Fruit fly (Drosophila melanogaster): ENCODE results near the gene CG31525.

Gene CG31525

dm6 chr3R:4452345-4453044, 25.7 kb downstream of the CG31525 start:
- TF ChIP-seq CTCF (optimal IDR thresholded peaks at IDR 0.05): no peak
- TF ChIP-seq CG8478 (optimal IDR thresholded peaks at IDR 0.05): no peak

dm6 chr3R:4453213-4453956, 26.6 kb downstream of the CG31525 start:
- TF ChIP-seq CG8478 (optimal IDR thresholded peaks at IDR 0.05) (no peak), CTCF (optimal IDR thresholded peaks at IDR 0.05) (peak in 1 of 2 experiments; percentile 4)

- TF ChIP-seq CG8478 (optimal IDR thresholded peaks at IDR 0.05) (no peak), CTCF (optimal IDR thresholded peaks at IDR 0.05) (no peak)
Measured at dm6 chr3R:4457625-4458024, 30.8 kb downstream of the CG31525 start.

dm6 chr3R:4458272-4458671, 31.4 kb downstream of the CG31525 start:
- no peak for TF ChIP-seq CTCF (optimal IDR thresholded peaks at IDR 0.05)
- TF ChIP-seq CG8478 (optimal IDR thresholded peaks at IDR 0.05): no peak

dm6 chr3R:4462783-4463182, 36.0 kb downstream of the CG31525 start, which contains the start of gene CG31522:
Gene CG31522 (minus strand): TSS chr3R:4462883.
- TF ChIP-seq CTCF (optimal IDR thresholded peaks at IDR 0.05) (no peak), CG8478 (optimal IDR thresholded peaks at IDR 0.05) (no peak)

dm6 chr3R:4466894-4467293, 40.1 kb downstream of the CG31525 start:
- TF ChIP-seq CG8478 (optimal IDR thresholded peaks at IDR 0.05) (no peak), CTCF (optimal IDR thresholded peaks at IDR 0.05) (no peak)

dm6 chr3R:4468926-4469325, 42.1 kb downstream of the CG31525 start:
- TF ChIP-seq CG8478 (optimal IDR thresholded peaks at IDR 0.05) (no peak), CTCF (optimal IDR thresholded peaks at IDR 0.05) (no peak)

- no peak for TF ChIP-seq CTCF (optimal IDR thresholded peaks at IDR 0.05)
Measured at dm6 chr3R:4470695-4471046, 43.8 kb downstream of the CG31525 start.

- TF ChIP-seq CTCF (optimal IDR thresholded peaks at IDR 0.05) (no peak), CG8478 (optimal IDR thresholded peaks at IDR 0.05) (no peak)
Measured at dm6 chr3R:4471047-4471751, 44.4 kb downstream of the CG31525 start.

dm6 chr3R:4471846-4472693, 45.2 kb downstream of the CG31525 start:
- no peak for TF ChIP-seq CTCF (optimal IDR thresholded peaks at IDR 0.05)
- TF ChIP-seq CG8478 (optimal IDR thresholded peaks at IDR 0.05): no peak

- TF ChIP-seq CG8478 (optimal IDR thresholded peaks at IDR 0.05) (no peak), CTCF (optimal IDR thresholded peaks at IDR 0.05) (no peak)
Measured at dm6 chr3R:4472694-4472975, 45.8 kb downstream of the CG31525 start.

- TF ChIP-seq CG8478 (optimal IDR thresholded peaks at IDR 0.05) (no peak), CTCF (optimal IDR thresholded peaks at IDR 0.05) (no peak)
Measured at dm6 chr3R:4475378-4475777, 48.5 kb downstream of the CG31525 start.

dm6 chr3R:4476004-4476403, 49.2 kb downstream of the CG31525 start:
- no peak for TF ChIP-seq CTCF (optimal IDR thresholded peaks at IDR 0.05)
- no peak for TF ChIP-seq CG8478 (optimal IDR thresholded peaks at IDR 0.05)

Data from S2 (cell line).